Worm (Caenorhabditis elegans): Measurements from ENCODE around the gene C30G12.2.

C30G12.2 gene

ce11 chrII:7337469-7337893 is 47.3 kb downstream of the C30G12.2 start (continued):
- TF ChIP-seq mel-28 (tag; optimal IDR thresholded peaks at IDR 0.05; ENCODE audit: borderline replicate concordance): no peak
- peak; percentile 66 for TF ChIP-seq die-1 (tag; optimal IDR thresholded peaks at IDR 0.05)
- TF ChIP-seq F55B11.4 (tag; optimal IDR thresholded peaks at IDR 0.05; ENCODE audit: borderline replicate concordance, insufficient read depth): no peak
- TF ChIP-seq ztf-26 (tag; optimal IDR thresholded peaks at IDR 0.05): peak; percentile 95
- no peak for TF ChIP-seq egl-18 (GFP tag; IDR thresholded peaks at IDR 0.05)
- TF ChIP-seq snpc-3.4 (tag; optimal IDR thresholded peaks at IDR 0.05): no peak
- no peak for TF ChIP-seq nhr-120 (GFP tag; IDR thresholded peaks at IDR 0.05)
- TF ChIP-seq lsy-27 (tag; optimal IDR thresholded peaks at IDR 0.05; ENCODE audit: borderline replicate concordance, insufficient read depth): no peak
- no peak for TF ChIP-seq bed-2 (GFP tag; IDR thresholded peaks at IDR 0.05)
- peak; percentile 27 for TF ChIP-seq tbp1 (GFP tag; optimal IDR thresholded peaks at IDR 0.05)
- TF ChIP-seq let-526 (GFP tag; IDR thresholded peaks at IDR 0.05): no peak
- TF ChIP-seq hlh-26 (GFP tag; conservative IDR thresholded peaks at IDR 0.05): no peak
- TF ChIP-seq nfya-2 (GFP tag; IDR thresholded peaks at IDR 0.05): no peak
- no peak for TF ChIP-seq lin-54 (GFP tag; optimal IDR thresholded peaks at IDR 0.05)
- TF ChIP-seq ceh-100 (GFP tag; IDR thresholded peaks at IDR 0.05): no peak
- TF ChIP-seq ztf-18 (tag; optimal IDR thresholded peaks at IDR 0.05): no peak
- no peak for TF ChIP-seq F39B2.1 (GFP tag; IDR thresholded peaks at IDR 0.05)
- TF ChIP-seq cebp-2 (GFP tag; IDR thresholded peaks at IDR 0.05): no peak
- no peak for TF ChIP-seq T07F8.4 (tag; optimal IDR thresholded peaks at IDR 0.05)
- TF ChIP-seq nhr-27 (tag; optimal IDR thresholded peaks at IDR 0.05): no peak
- no peak for TF ChIP-seq aptf-3 (GFP tag; IDR thresholded peaks at IDR 0.05)
- TF ChIP-seq dpl-1 (GFP tag; optimal IDR thresholded peaks at IDR 0.05): no peak
- no peak for TF ChIP-seq egl-44 (GFP tag; IDR thresholded peaks at IDR 0.05)
- TF ChIP-seq madf-8 (GFP tag; conservative IDR thresholded peaks at IDR 0.05): no peak
- TF ChIP-seq B0261.1 (tag; optimal IDR thresholded peaks at IDR 0.05): no peak
- no peak for TF ChIP-seq Y56A3A.18 (GFP tag; IDR thresholded peaks at IDR 0.05)
- no peak for TF ChIP-seq unc-130 (GFP tag; optimal IDR thresholded peaks at IDR 0.05)
- no peak for TF ChIP-seq athp-1 (tag; optimal IDR thresholded peaks at IDR 0.05)
- TF ChIP-seq Y79H2A.3 (GFP tag; conservative IDR thresholded peaks at IDR 0.05): no peak
- no peak for TF ChIP-seq zfh-2 (GFP tag; conservative IDR thresholded peaks at IDR 0.05)
- TF ChIP-seq dpff-1 (tag; optimal IDR thresholded peaks at IDR 0.05): no peak
- no peak for TF ChIP-seq egrh-3 (GFP tag; IDR thresholded peaks at IDR 0.05)
- TF ChIP-seq hlh-12 (tag; optimal IDR thresholded peaks at IDR 0.05): no peak
- TF ChIP-seq attf-3 (GFP tag; conservative IDR thresholded peaks at IDR 0.05): no peak
- TF ChIP-seq lir-1 (GFP tag; conservative IDR thresholded peaks at IDR 0.05): no peak
- no peak for TF ChIP-seq akir-1 (GFP tag; optimal IDR thresholded peaks at IDR 0.05)
- TF ChIP-seq C17E4.6 (GFP tag; IDR thresholded peaks at IDR 0.05): no peak
- peak; percentile 64 for TF ChIP-seq ztf-22 (GFP tag; optimal IDR thresholded peaks at IDR 0.05)
- peak; percentile 86 for TF ChIP-seq atf-7 (tag; optimal IDR thresholded peaks at IDR 0.05)
- TF ChIP-seq cebp-1 (GFP tag; IDR thresholded peaks at IDR 0.05): peak; percentile 44; the same call in 1 of the 2 replicates
- TF ChIP-seq cebp-1 (tag; optimal IDR thresholded peaks at IDR 0.05): no peak
- no peak for TF ChIP-seq snpc-1.1 (tag; optimal IDR thresholded peaks at IDR 0.05; ENCODE audit: insufficient read depth)
- TF ChIP-seq rec-8 (tag; optimal IDR thresholded peaks at IDR 0.05): no peak
- no peak for TF ChIP-seq Y95B8A.8 (GFP tag; IDR thresholded peaks at IDR 0.05)
- TF ChIP-seq sptf-2 (GFP tag; optimal IDR thresholded peaks at IDR 0.05): no peak
- TF ChIP-seq him-1 (tag; optimal IDR thresholded peaks at IDR 0.05): no peak
- TF ChIP-seq F57A8.1 (GFP tag; optimal IDR thresholded peaks at IDR 0.05): no peak
- TF ChIP-seq ccch-3 (GFP tag; optimal IDR thresholded peaks at IDR 0.05): no peak
- TF ChIP-seq rpc-1 (optimal IDR thresholded peaks at IDR 0.05): no peak
- no peak for TF ChIP-seq rpc-1 (tag; optimal IDR thresholded peaks at IDR 0.05)

Data from whole organism, young adult.